Worm (Caenorhabditis elegans) whole organism, early embryonic: Measurements from ENCODE around the gene T19D12.2.

Experiments
- B0310.2 ChIP-seq: sonication (generic microtip); optimal IDR thresholded peaks from 2 replicates; lab custom pipeline; 2016; ENCODE audit warnings: mild to moderate bottlenecking, missing genetic modification characterization, missing compliant biosample characterization
- F13C5.2 ChIP-seq: sonication (generic microtip); optimal IDR thresholded peaks from 2 replicates; lab custom pipeline; 2017; ENCODE audit warnings: mild to moderate bottlenecking, missing genetic modification characterization, inconsistent platforms, missing compliant biosample characterization
- aly-1 ChIP-seq: sonication (generic microtip); optimal IDR thresholded peaks from 2 replicates; lab custom pipeline; 2016; ENCODE audit warnings: missing genetic modification characterization, missing compliant biosample characterization
- ama-1 ChIP-seq: fragments of 150-350 bp; optimal IDR thresholded peaks from 2 replicates; lab custom pipeline; 2014
- ceh-13 ChIP-seq: fragments of 200-800 bp; sonication (Bioruptor generic); optimal IDR thresholded peaks from 2 replicates; lab custom pipeline; 2018; ENCODE audit warnings: mild to moderate bottlenecking, missing genetic modification characterization, missing compliant biosample characterization
- ceh-36 ChIP-seq: sonication (generic microtip); optimal IDR thresholded peaks from 2 replicates; lab custom pipeline; 2016; ENCODE audit warnings: missing genetic modification characterization, inconsistent platforms, missing compliant biosample characterization
- ets-7 ChIP-seq: sonication (generic microtip); optimal IDR thresholded peaks from 2 replicates; lab custom pipeline; 2016; ENCODE audit warnings: missing genotype, missing genetic modification characterization, missing compliant biosample characterization
- flt-1 ChIP-seq: fragments of 200-800 bp; sonication (Bioruptor generic); IDR thresholded peaks from 2 replicates; pipeline ENCODE4 v1.3.6; 2022; ENCODE audit warnings: missing genetic modification characterization, missing compliant biosample characterization
- hmbx-1 ChIP-seq: sonication (generic microtip); optimal IDR thresholded peaks from 2 replicates; lab custom pipeline; 2016; ENCODE audit warnings: mild to moderate bottlenecking, missing genetic modification characterization, missing compliant biosample characterization
- hmg-4 ChIP-seq: fragments of 200-800 bp; sonication (Bioruptor generic); optimal IDR thresholded peaks from 2 replicates; lab custom pipeline; 2018; ENCODE audit warnings: mild to moderate bottlenecking, missing genetic modification characterization, missing compliant biosample characterization
- hnd-1 ChIP-seq: sonication (generic microtip); optimal IDR thresholded peaks from 2 replicates; lab custom pipeline; 2016; ENCODE audit warnings: missing genetic modification characterization, missing compliant biosample characterization
- pes-1 ChIP-seq: fragments of 200-800 bp; sonication (Bioruptor generic); IDR thresholded peaks from 2 replicates; pipeline ENCODE4 v1.3.6; 2022; ENCODE audit warnings: missing genetic modification reagents, missing genetic modification characterization, missing compliant biosample characterization
- scrt-1 ChIP-seq: fragments of 200-800 bp; sonication (Bioruptor generic); IDR thresholded peaks from 2 replicates; pipeline ENCODE4 v1.3.6; 2022; ENCODE audit warnings: missing genetic modification characterization, missing compliant biosample characterization
- sea-1 ChIP-seq: fragments of 200-800 bp; sonication (Bioruptor generic); conservative IDR thresholded peaks from 2 replicates; pipeline ENCODE4 v1.3.6; 2022; ENCODE audit warnings: missing genetic modification characterization, missing compliant biosample characterization
- tbx-11 ChIP-seq: fragments of 200-800 bp; sonication (Bioruptor generic); IDR thresholded peaks from 2 replicates; pipeline ENCODE4 v1.3.6; 2022; ENCODE audit warnings: missing genetic modification characterization, missing compliant biosample characterization
- tbx-37 ChIP-seq: fragments of 200-800 bp; sonication (Bioruptor generic); conservative IDR thresholded peaks from 2 replicates; pipeline ENCODE4 v1.3.6; 2022; ENCODE audit warnings: missing genetic modification reagents, missing genetic modification characterization, missing compliant biosample characterization
- tra-4 ChIP-seq: sonication (generic microtip); optimal IDR thresholded peaks from 2 replicates; lab custom pipeline; 2017; ENCODE audit warnings: missing genetic modification characterization, missing compliant biosample characterization

T19D12.2 gene

ce11 chrII:6642651-6643167 is 18.4 kb upstream of the T19D12.2 start, which contains the start of gene T19D12.6:
T19D12.6 (minus strand) TSS chrII:6643117.
- TF ChIP-seq ama-1 (lab: Kevin White, UChicago) (no peak), tbx-37 (GFP tag; lab: Robert Waterston, UW) (no peak), hmg-4 (GFP tag; lab: Kevin White, UChicago) (no peak), tra-4 (tag; lab: Kevin White, UChicago) (no peak), hnd-1 (no peak), scrt-1 (no peak), aly-1 (tag; lab: Kevin White, UChicago) (no peak), pes-1 (GFP tag; lab: Robert Waterston, UW) (no peak), ets-7 (no peak), ceh-13 (GFP tag; lab: Kevin White, UChicago) (no peak), tbx-11 (GFP tag; lab: Robert Waterston, UW) (no peak), hmbx-1 (tag; lab: Kevin White, UChicago) (no peak), F13C5.2 (tag; lab: Kevin White, UChicago) (no peak)

DNA sequence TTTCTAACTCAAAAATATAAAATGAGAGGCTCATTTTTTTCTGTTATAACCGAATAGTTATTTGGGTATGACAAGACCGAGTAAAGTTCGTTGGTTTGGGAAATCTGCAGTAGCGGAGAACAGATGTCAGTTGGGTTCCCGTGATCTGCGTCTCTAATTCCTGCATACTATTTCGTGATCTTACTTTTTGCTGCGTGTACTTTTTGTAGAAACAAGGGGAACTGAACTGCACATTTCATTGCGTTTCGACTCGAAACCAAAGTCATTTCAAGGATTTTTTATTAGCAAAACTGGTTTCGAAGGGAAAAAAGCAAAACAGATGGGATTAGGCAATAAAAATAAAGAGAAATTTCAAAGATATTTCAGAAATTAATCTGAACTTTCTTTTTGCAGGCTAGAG is 14.2 kb upstream of the T19D12.2 start:
- TF ChIP-seq sea-1 (GFP tag; lab: Robert Waterston, UW): no peak
- TF ChIP-seq scrt-1: no peak
- no peak for TF ChIP-seq F13C5.2 (tag; lab: Kevin White, UChicago)
- TF ChIP-seq aly-1 (tag; lab: Kevin White, UChicago): no peak
- TF ChIP-seq tra-4 (tag; lab: Kevin White, UChicago): no peak
- no peak for TF ChIP-seq B0310.2 (tag; lab: Kevin White, UChicago)
- no peak for TF ChIP-seq hnd-1
- TF ChIP-seq ets-7: no peak
- no peak for TF ChIP-seq pes-1 (GFP tag; lab: Robert Waterston, UW)
- no peak for TF ChIP-seq hmbx-1 (tag; lab: Kevin White, UChicago)
- TF ChIP-seq flt-1 (GFP tag; lab: Robert Waterston, UW): no peak

DNA sequence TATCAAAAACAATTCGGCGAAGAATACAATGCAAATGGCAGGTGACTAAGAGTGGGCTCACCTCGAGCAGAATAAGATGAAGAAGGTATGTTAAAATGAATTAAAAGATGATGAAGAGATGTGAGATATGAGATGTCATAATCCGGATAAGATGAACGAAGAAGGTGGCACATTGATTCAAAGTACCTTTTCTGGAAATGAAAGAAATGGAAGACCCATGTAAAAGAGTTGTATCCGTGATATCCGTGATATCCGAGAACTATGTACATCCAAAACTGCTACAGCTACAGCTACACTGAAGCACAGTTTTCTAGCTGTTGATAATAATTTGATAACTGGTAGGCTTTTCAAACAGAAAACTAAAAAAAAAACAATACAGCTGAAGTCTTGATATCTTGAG is 12.1 kb upstream of the T19D12.2 start, which contains the start of gene oig-8:
Gene oig-8 (minus strand): TSS at position 101 of the 400 bp plus-strand sequence.
- no peak for TF ChIP-seq pes-1 (GFP tag; lab: Robert Waterston, UW)
- no peak for TF ChIP-seq tbx-11 (GFP tag; lab: Robert Waterston, UW)
- TF ChIP-seq hmg-4 (GFP tag; lab: Kevin White, UChicago): no peak
- TF ChIP-seq flt-1 (GFP tag; lab: Robert Waterston, UW): no peak
- TF ChIP-seq hmbx-1 (tag; lab: Kevin White, UChicago): no peak
- TF ChIP-seq tra-4 (tag; lab: Kevin White, UChicago): no peak
- no peak for TF ChIP-seq sea-1 (GFP tag; lab: Robert Waterston, UW)
- TF ChIP-seq ama-1 (lab: Kevin White, UChicago): no peak
- no peak for TF ChIP-seq aly-1 (tag; lab: Kevin White, UChicago)
- TF ChIP-seq B0310.2 (tag; lab: Kevin White, UChicago): no peak
- TF ChIP-seq ceh-13 (GFP tag; lab: Kevin White, UChicago): no peak
- no peak for TF ChIP-seq F13C5.2 (tag; lab: Kevin White, UChicago)
- no peak for TF ChIP-seq ets-7
- no peak for TF ChIP-seq hnd-1
- no peak for TF ChIP-seq tbx-37 (GFP tag; lab: Robert Waterston, UW)

ce11 chrII:6651719-6652118 is 9.4 kb upstream of the T19D12.2 start, which contains the start of gene sra-26:
sra-26 (minus strand) TSS chrII:6651819.
- no peak for TF ChIP-seq B0310.2 (tag; lab: Kevin White, UChicago)
- TF ChIP-seq hmbx-1 (tag; lab: Kevin White, UChicago): no peak
- TF ChIP-seq tbx-37 (GFP tag; lab: Robert Waterston, UW): no peak
- TF ChIP-seq ceh-13 (GFP tag; lab: Kevin White, UChicago): no peak
- no peak for TF ChIP-seq pes-1 (GFP tag; lab: Robert Waterston, UW)
- TF ChIP-seq ets-7: no peak
- TF ChIP-seq flt-1 (GFP tag; lab: Robert Waterston, UW): no peak
- no peak for TF ChIP-seq tbx-11 (GFP tag; lab: Robert Waterston, UW)
- TF ChIP-seq F13C5.2 (tag; lab: Kevin White, UChicago): no peak
- TF ChIP-seq scrt-1: no peak
- no peak for TF ChIP-seq hmg-4 (GFP tag; lab: Kevin White, UChicago)
- no peak for TF ChIP-seq sea-1 (GFP tag; lab: Robert Waterston, UW)
- no peak for TF ChIP-seq hnd-1
- no peak for TF ChIP-seq aly-1 (tag; lab: Kevin White, UChicago)
- TF ChIP-seq ceh-36: no peak
- no peak for TF ChIP-seq ama-1 (lab: Kevin White, UChicago)

DNA sequence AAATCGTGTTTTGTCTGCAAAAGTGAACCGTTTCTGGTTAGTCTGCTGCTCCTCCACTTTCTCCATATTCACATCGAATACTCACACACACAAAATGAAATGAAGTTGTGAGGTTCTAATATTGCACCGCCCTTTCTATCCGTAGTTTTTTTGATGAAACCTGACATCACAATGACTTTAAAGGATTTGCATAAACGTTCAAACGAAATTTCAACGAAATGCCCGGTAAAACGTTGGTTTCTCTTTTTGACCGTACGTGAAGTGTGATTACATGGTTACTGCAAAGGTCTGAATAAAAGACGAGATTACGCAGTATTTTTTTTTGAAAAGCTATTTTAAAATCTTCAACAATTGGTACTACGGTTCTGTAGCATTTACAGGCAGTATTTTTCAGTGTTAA is 6.9 kb upstream of the T19D12.2 start, which contains the start of gene T19D12.9:
Gene T19D12.9 (minus strand): TSS at position 101 of the 400 bp plus-strand sequence.
- TF ChIP-seq sea-1 (GFP tag; lab: Robert Waterston, UW) (no peak), flt-1 (GFP tag; lab: Robert Waterston, UW) (no peak), ama-1 (lab: Kevin White, UChicago) (no peak), hnd-1 (no peak), ets-7 (no peak), aly-1 (tag; lab: Kevin White, UChicago) (no peak), hmbx-1 (tag; lab: Kevin White, UChicago) (no peak), hmg-4 (GFP tag; lab: Kevin White, UChicago) (no peak), ceh-13 (GFP tag; lab: Kevin White, UChicago) (no peak), scrt-1 (no peak), tbx-37 (GFP tag; lab: Robert Waterston, UW) (no peak), tbx-11 (GFP tag; lab: Robert Waterston, UW) (no peak), tra-4 (tag; lab: Kevin White, UChicago) (no peak), ceh-36 (no peak), pes-1 (GFP tag; lab: Robert Waterston, UW) (no peak), B0310.2 (tag; lab: Kevin White, UChicago) (no peak), F13C5.2 (tag; lab: Kevin White, UChicago) (no peak)

DNA sequence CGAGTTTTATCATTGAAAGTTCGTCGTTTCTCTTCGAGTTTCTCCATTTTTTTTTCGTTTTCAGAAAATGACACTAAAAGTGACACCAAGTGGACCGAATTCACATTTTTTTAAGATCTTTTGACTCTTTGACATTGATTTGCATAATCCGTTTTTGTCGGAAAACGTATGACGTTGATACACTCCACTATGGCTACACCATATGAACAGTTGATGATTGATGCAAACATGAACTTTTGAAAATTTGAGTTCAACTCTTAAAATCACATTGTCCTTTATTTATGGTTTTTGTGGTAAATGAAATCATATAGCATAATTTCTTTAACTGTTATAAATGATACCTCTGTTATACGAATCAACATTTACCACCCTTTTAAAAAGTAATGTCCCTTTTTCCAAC is 2.4 kb upstream of the T19D12.2 start, which contains the start of gene T19D12.10:
Gene T19D12.10 (minus strand): TSS at position 101 of the 400 bp plus-strand sequence.
- TF ChIP-seq ceh-13 (GFP tag; lab: Kevin White, UChicago) (no peak), tra-4 (tag; lab: Kevin White, UChicago) (no peak), hmg-4 (GFP tag; lab: Kevin White, UChicago) (no peak), B0310.2 (tag; lab: Kevin White, UChicago) (no peak), hnd-1 (no peak), tbx-11 (GFP tag; lab: Robert Waterston, UW) (no peak)
